Fruit fly (Drosophila melanogaster) whole organism, adult: ENCODE results near the gene mor.

Experiments used
- CG11617 ChIP-seq: fragments of 200-800 bp; sonication (Bioruptor generic); optimal IDR thresholded peaks from 2 replicates; lab custom pipeline; 2017; ENCODE audit warnings: mild to moderate bottlenecking, missing biosample characterization, missing genetic modification reagents, missing genetic modification characterization
- CG12768 ChIP-seq: fragments of 200-800 bp; sonication (Bioruptor generic); optimal IDR thresholded peaks from 2 replicates; lab custom pipeline; 2017; ENCODE audit warnings: missing biosample characterization, missing genetic modification characterization, mild to moderate bottlenecking, moderate library complexity, missing genetic modification reagents
- CG14711 ChIP-seq: fragments of 200-800 bp; sonication (Bioruptor generic); optimal IDR thresholded peaks from 2 replicates; lab custom pipeline; 2018; ENCODE audit warnings: missing biosample characterization, mild to moderate bottlenecking, missing genetic modification characterization, moderate library complexity
- CG1620 ChIP-seq: fragments of 200-800 bp; sonication (Bioruptor generic); optimal IDR thresholded peaks from 2 replicates; lab custom pipeline; 2016; ENCODE audit warnings: missing biosample characterization, missing genetic modification characterization
- CG33017 ChIP-seq: fragments of 200-800 bp; sonication (Bioruptor generic); optimal IDR thresholded peaks from 2 replicates; lab custom pipeline; 2018; ENCODE audit warnings: missing biosample characterization, mild to moderate bottlenecking, missing genetic modification characterization, moderate library complexity
- CG5204 ChIP-seq: fragments of 200-800 bp; sonication (Bioruptor generic); optimal IDR thresholded peaks from 2 replicates; lab custom pipeline; 2016; ENCODE audit warnings: missing biosample characterization, missing genetic modification characterization
- CG7045 ChIP-seq: fragments of 200-800 bp; sonication (Bioruptor generic); optimal IDR thresholded peaks from 2 replicates; lab custom pipeline; 2017; ENCODE audit warnings: missing biosample characterization, mild to moderate bottlenecking, missing genetic modification characterization
- CG7101 ChIP-seq: fragments of 200-800 bp; sonication (Bioruptor generic); optimal IDR thresholded peaks from 2 replicates; lab custom pipeline; 2018; ENCODE audit warnings: missing biosample characterization, mild to moderate bottlenecking, missing genetic modification characterization, moderate library complexity
- Clk ChIP-seq: fragments of 200-800 bp; sonication (Bioruptor generic); optimal IDR thresholded peaks from 2 replicates; lab custom pipeline; 2017; ENCODE audit warnings: missing biosample characterization, missing genetic modification characterization
- Crg-1 ChIP-seq: fragments of 200-800 bp; sonication (Bioruptor generic); optimal IDR thresholded peaks from 2 replicates; lab custom pipeline; 2016; ENCODE audit warnings: missing biosample characterization, missing genetic modification characterization
- Hr96 ChIP-seq: fragments of 200-800 bp; sonication (Bioruptor generic); optimal IDR thresholded peaks from 2 replicates; lab custom pipeline; 2016; ENCODE audit warnings: missing biosample characterization, missing genetic modification characterization
- Mnt ChIP-seq: fragments of 200-800 bp; sonication (Bioruptor generic); optimal IDR thresholded peaks from 2 replicates; lab custom pipeline; 2016; ENCODE audit warnings: missing biosample characterization, mild to moderate bottlenecking, missing genetic modification characterization
- bab1 ChIP-seq: fragments of 200-800 bp; sonication (Bioruptor generic); optimal IDR thresholded peaks from 3 replicates; lab custom pipeline; 2019; ENCODE audit warnings: missing biosample characterization, mild to moderate bottlenecking, missing genetic modification characterization, moderate library complexity
- cic ChIP-seq: fragments of 200-800 bp; sonication (Bioruptor generic); optimal IDR thresholded peaks from 2 replicates; lab custom pipeline; 2017; ENCODE audit warnings: missing biosample characterization, mild to moderate bottlenecking, missing genetic modification characterization, moderate library complexity
- cnc ChIP-seq, 2 experiments: fragments of >200 bp; optimal IDR thresholded peaks; 2 replicates each; lab custom pipeline; 2017
- kay ChIP-seq: fragments of 200-800 bp; sonication (Bioruptor generic); peaks from one replicate; lab custom pipeline; 2016; ENCODE audit warnings: missing biosample characterization, missing genetic modification characterization, borderline replicate concordance
- ovo ChIP-seq: fragments of 200-800 bp; sonication (Bioruptor generic); optimal IDR thresholded peaks from 2 replicates; lab custom pipeline; 2016; ENCODE audit warnings: missing biosample characterization, missing genetic modification characterization
- pad ChIP-seq: fragments of 200-800 bp; sonication (Bioruptor generic); optimal IDR thresholded peaks from 3 replicates; lab custom pipeline; 2017; ENCODE audit warnings: missing biosample characterization, missing genetic modification characterization, mild to moderate bottlenecking, moderate library complexity, missing genetic modification reagents
- tj ChIP-seq: fragments of 200-800 bp; sonication (Bioruptor generic); optimal IDR thresholded peaks from 3 replicates; lab custom pipeline; 2017; ENCODE audit warnings: missing biosample characterization, mild to moderate bottlenecking, missing genetic modification characterization, moderate library complexity
- toe ChIP-seq: fragments of 200-800 bp; sonication (Bioruptor generic); optimal IDR thresholded peaks from 2 replicates; lab custom pipeline; 2016; ENCODE audit warnings: missing biosample characterization, missing genetic modification characterization

Gene mor

DNA sequence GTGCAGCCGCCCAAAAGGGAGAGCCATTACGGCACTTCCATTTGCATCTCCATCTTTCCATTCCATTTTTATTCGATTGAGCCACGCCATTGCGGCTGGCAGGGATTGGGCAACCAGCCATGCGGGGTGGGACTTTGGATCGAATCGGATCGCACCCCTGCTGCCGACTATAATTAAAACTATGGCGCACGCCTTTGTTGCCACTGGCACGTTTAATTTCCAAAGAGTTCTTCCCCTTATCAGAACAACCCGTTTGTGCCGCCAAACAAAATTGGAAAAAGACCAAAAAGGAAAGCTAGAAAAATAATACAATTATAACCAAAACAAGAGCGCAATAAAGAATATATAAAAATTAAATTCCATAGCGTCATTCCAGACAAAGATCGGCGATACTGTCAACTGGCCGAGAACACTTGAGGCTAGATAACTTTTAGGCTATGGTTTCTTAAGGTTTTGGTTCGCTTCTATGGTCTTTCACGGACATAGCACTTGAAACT lies 37.3 kb upstream of the mor start:
- peak; percentile 75 for TF ChIP-seq kay (GFP tag; lab: Kevin White, UChicago)
- TF ChIP-seq toe (GFP tag; lab: Kevin White, UChicago): no peak

DNA sequence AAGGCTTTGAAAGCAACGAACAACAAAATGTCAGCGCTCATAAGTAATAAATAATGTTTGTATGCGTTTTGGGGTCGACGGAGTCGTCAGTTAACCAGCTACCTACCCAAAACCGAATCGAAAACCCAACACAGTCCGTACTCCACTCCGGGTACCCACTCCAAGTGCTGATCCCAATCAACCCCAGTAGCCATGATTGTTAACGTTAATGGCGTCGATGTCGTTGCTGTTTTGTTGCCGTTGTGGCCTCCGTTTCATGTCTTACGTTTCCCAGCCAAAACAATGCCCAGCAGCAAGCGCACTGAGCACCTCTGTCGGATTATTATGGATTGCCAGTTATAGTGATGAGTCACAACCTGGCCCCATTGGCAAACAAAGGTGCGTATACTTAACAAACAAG lies 36.3 kb upstream of the mor start, which contains the start of gene GATAe:
Gene GATAe, plus strand, starts transcription at position 76 of the 400 bp plus-strand sequence.
- TF ChIP-seq toe (GFP tag; lab: Kevin White, UChicago) (no peak), CG11617 (GFP tag; lab: Kevin White, UChicago) (no peak), bab1 (no peak), pad (GFP tag; lab: Kevin White, UChicago) (no peak)

DNA sequence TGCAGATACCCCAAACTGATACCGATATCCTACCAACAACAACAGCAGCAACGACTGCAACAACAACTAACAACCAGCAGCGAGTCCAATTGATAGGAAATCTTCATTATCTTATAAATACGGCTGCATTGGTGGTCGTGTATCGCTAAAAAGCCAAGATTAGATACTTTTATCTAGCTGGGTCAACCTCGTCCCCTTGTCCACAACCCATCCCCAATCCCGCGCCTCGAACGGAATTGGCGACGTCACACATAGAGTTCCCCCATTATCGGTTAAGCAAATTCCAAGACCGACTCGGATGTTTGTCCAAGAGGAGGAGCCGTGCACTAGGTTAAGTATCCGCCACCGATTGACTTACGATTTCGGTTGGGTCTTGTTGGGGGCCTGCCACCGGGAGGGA lies 35.6 kb upstream of the mor start:
- TF ChIP-seq CG7045 (GFP tag; lab: Kevin White, UChicago) (no peak), cic (GFP tag; lab: Kevin White, UChicago) (peak; percentile 45), Hr96 (peak; percentile 21)

DNA sequence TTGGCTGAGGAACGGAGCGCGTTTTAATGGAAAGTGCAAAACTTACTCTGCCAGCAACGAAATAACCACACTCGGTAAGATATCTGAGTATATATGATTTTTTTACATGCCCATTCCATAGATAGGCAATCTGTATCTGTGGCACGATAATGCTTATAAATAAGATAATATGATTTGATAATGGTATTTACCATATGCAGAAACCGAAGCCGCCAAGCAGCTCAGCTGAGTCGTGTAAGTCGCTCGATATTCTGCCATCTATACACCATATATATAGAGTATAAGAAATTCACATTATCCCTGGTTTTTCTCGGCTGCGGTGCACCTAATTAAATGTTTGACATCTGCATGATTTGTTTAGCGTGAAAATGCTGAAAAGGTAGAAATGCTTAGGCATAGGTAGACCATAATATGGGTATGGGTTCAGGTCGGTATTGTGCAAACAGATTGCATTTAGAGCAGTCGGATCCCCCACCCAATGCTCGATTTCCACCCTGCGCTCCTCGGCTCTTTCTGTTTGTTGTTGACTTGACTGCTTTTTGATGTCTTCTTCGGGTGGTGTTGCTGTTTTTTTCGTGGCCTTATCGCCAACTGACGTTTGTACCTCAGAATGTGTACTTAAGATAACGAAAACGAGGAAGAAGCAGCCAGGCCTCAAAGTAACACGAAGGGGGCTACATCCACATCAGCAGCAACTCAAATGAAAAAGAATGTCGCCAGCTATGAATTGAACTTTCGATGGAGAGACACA lies 34.3 kb upstream of the mor start:
- no peak for TF ChIP-seq CG1620 (GFP tag; lab: Kevin White, UChicago)
- no peak for TF ChIP-seq CG7101 (tag; lab: Kevin White, UChicago)
- peak; percentile 68 for TF ChIP-seq kay (GFP tag; lab: Kevin White, UChicago)
- TF ChIP-seq CG14711 (tag; lab: Kevin White, UChicago): no peak
- no peak for TF ChIP-seq pad (GFP tag; lab: Kevin White, UChicago)
- peak; percentile 16 for TF ChIP-seq Mnt (GFP tag; lab: Kevin White, UChicago)
- TF ChIP-seq Crg-1: no peak
- no peak for TF ChIP-seq CG33017
- no peak for TF ChIP-seq CG11617 (GFP tag; lab: Kevin White, UChicago)
- TF ChIP-seq CG5204: no peak

DNA sequence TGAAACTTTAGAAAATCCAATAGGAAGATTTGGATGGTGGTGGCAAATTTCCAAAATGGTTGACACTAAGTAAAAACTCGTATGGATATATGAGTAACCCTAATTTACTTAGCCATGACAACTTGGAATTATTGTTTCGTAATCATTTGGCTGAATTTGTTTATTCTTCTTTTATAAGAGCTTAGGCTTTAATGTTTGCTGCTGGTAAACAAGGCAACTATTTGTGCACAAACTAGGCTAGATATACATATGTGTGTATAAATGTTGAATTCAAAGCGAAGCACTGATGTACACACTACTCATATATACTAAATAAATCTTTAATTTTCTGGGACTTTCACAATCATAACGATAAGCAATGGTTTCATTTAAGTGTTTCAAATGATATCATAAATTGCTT lies 33.2 kb upstream of the mor start:
- TF ChIP-seq ovo (GFP tag; lab: Kevin White, UChicago): peak; percentile 55
- no peak for TF ChIP-seq Hr96
- peak; percentile 50 for TF ChIP-seq CG7101 (tag; lab: Kevin White, UChicago)
- TF ChIP-seq CG14711 (tag; lab: Kevin White, UChicago): peak; percentile 25
- TF ChIP-seq pad (GFP tag; lab: Kevin White, UChicago): no peak
- TF ChIP-seq Crg-1: peak; percentile 25
- TF ChIP-seq kay (GFP tag; lab: Kevin White, UChicago): peak; percentile 52
- TF ChIP-seq CG12768: peak; percentile 26

DNA sequence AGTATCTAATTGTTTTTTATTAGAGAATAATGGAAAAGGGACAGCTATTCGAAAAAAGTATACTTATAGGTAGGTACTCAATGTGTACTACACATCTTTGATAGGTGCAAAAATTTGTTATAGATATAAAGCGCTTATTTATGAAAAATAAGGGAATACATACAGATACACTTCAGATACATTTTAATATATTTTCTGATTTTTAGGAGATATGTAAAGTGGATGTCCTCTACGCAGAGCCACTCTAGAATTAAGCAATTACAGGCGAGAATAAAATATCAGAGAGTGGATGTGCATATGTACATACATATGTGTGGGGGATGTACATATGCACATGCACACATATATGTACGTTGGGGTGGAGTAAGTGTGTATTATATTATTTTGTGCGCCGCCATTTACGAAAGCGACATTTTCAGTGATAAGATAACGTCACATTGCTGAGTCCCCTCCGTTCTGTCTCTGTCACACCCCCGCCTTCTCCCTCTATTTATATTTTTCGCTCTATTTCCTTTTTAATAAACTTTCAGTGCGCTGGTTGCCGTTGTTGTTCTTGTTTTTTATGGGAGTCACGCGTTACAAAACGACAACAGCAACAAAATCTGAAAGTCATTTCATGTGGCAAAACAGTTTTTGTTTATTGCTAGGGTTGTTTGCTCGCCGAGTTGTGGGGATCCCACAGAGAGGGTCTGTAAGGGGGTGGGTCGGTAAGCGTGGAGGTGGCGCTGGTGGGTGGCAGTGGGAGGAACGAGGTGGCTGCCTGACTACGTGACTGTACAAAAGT lies 32.2 kb upstream of the mor start:
- peak; percentile 68 for TF ChIP-seq pad (GFP tag; lab: Kevin White, UChicago)
- TF ChIP-seq CG7045 (GFP tag; lab: Kevin White, UChicago): peak; percentile 53
- TF ChIP-seq CG12768: peak; percentile 88
- peak; percentile 42 for TF ChIP-seq Crg-1
- TF ChIP-seq CG1620 (GFP tag; lab: Kevin White, UChicago): no peak
- TF ChIP-seq CG14711 (tag; lab: Kevin White, UChicago): peak; percentile 58
- peak; percentile 66 to 69 for TF ChIP-seq cnc (optimal IDR thresholded peaks at IDR 0.05; lab: Kevin White, UChicago)
- peak; percentile 20 for TF ChIP-seq CG5204
- TF ChIP-seq Mnt (GFP tag; lab: Kevin White, UChicago): peak; percentile 89
- TF ChIP-seq cic (GFP tag; lab: Kevin White, UChicago): peak; percentile 96
- peak; percentile 15 for TF ChIP-seq CG7101 (tag; lab: Kevin White, UChicago)
- peak; percentile 77 for TF ChIP-seq CG33017
- peak; percentile 7 for TF ChIP-seq bab1
- TF ChIP-seq Hr96: peak; percentile 56
- TF ChIP-seq tj (GFP tag; lab: Kevin White, UChicago): peak; percentile 33
- TF ChIP-seq kay (GFP tag; lab: Kevin White, UChicago): peak; percentile 81
- TF ChIP-seq CG11617 (GFP tag; lab: Kevin White, UChicago): peak; percentile 56
- TF ChIP-seq Clk (GFP tag; lab: Kevin White, UChicago): peak; percentile 73
- TF ChIP-seq ovo (GFP tag; lab: Kevin White, UChicago): peak; percentile 36
- peak; percentile 36 for TF ChIP-seq toe (GFP tag; lab: Kevin White, UChicago)

DNA sequence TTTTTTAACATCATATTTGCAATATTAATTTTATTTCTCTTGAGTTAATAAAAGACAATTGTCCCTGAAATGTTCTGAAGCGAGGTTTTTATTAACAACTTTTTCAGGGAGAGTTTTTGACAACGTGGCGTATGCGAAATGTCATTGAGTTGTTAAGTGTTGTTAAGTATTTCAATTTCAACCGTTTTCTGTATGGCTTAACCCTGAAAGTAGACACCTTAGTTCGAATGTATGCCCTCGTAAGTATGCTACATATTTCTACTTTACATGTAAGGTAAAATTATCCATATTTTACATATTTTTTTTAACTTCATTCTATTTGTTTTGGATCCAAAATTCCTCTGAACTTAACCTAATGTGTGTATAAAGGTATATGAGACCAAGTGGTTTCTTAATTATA lies 31.3 kb upstream of the mor start:
- peak; percentile 80 for TF ChIP-seq kay (GFP tag; lab: Kevin White, UChicago)
- TF ChIP-seq bab1: peak; percentile 59
- no peak for TF ChIP-seq CG11617 (GFP tag; lab: Kevin White, UChicago)
- TF ChIP-seq cic (GFP tag; lab: Kevin White, UChicago): no peak
- no peak for TF ChIP-seq CG12768
- TF ChIP-seq pad (GFP tag; lab: Kevin White, UChicago): peak; percentile 8
- peak; percentile 6 for TF ChIP-seq Crg-1
